Fruit fly (Drosophila melanogaster) whole organism, larva: ENCODE measurements around the gene CecC.

ENCODE experiments used
- noc ChIP-seq: fragments of 200-800 bp; sonication (Bioruptor generic); optimal IDR thresholded peaks from 3 replicates; lab custom pipeline; 2019; ENCODE audit warnings: missing biosample characterization, mild to moderate bottlenecking, missing genetic modification characterization, moderate library complexity

Gene CecC

DNA sequence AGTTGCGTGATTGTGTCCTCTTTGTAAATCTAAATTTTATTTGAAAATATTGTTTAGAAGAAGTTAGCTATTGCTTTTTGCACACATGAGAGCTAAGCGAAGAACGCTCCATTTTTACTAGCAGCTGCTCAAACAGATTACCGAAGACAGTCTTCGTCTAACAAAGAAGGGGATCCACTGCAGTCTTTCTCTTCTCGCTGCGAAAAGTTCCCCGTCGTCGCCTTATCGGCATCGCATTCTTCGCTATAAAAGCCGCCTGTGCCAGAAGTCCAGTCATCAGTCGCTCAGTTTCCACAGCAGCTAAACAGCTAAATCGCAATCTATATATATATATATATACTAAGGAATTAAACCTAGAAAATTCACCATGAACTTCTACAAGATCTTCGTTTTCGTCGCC, at the start of gene CecC:
Gene CecC, plus strand, starts transcription at position 275 of the 400 bp plus-strand sequence.
- no peak for TF ChIP-seq noc (tag; lab: Kevin White, UChicago)

dm6 chr3R:30170671-30171667, 45.3 kb upstream of the CecC start, which contains the start of gene Rsod:
Gene Rsod, minus strand, starts transcription at chr3R:30171207.
- no peak for TF ChIP-seq noc (tag; lab: Kevin White, UChicago)

- TF ChIP-seq noc (tag; lab: Kevin White, UChicago) = no peak
Measured at dm6 chr3R:30174160-30175002, 41.9 kb upstream of the CecC start, which contains the start of gene Mlc2. Gene Mlc2, minus strand, starts transcription at chr3R:30174551.

DNA sequence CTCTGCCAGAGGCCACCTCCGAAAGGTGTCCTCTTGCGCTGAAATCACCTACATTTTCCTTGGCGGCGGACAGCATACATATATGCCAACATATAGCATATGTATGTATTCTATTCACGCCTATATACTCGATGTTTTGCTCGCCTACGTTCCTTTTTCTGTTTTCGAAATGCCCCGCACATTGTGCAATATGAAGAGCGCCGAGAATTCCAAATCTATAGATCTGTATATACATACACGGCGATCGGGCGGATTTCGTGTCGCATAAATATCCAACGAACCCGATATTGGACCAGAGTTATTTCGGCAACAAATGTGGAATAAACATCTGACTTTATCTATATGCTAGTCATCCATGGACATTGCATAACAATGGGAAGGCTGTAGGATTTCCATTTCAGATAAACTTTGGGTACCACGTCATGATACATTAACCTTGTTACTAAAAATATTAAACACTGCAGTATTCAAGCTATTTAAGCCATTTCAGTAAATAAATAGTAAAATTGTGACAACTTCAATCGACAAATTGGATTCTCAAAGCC, 41.2 kb upstream of the CecC start:
- TF ChIP-seq noc (tag; lab: Kevin White, UChicago) = no peak

DNA sequence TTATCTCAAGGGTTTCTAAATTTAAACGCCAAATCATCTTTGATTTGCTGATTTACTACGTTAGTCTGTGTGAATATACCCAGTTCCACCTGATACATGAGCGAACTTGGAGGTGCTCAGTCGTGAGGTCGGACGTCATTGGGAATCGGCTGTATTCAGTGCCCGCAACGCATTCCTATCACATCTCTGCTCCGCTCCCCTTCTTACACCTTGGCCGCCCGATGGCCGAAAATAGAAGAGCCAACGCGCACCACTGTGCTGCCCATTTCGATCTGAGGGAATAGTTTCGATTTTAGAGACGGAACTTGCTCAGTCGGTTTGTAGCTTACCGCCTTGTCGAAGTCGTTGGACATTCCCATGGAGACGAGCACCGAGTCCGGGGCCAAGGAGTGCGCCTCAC, 40.0 kb upstream of the CecC start:
- no peak for TF ChIP-seq noc (tag; lab: Kevin White, UChicago)

dm6 chr3R:30177494-30177893, 38.8 kb upstream of the CecC start, which contains the start of the genes CG1983 and CG15530:
Gene CG1983, minus strand, starts transcription at chr3R:30177700.
Gene CG15530, plus strand, starts transcription at chr3R:30177877.
- no peak for TF ChIP-seq noc (tag; lab: Kevin White, UChicago)

dm6 chr3R:30179934-30180333, 36.4 kb upstream of the CecC start, which contains the start of gene Bet5:
Gene Bet5, plus strand, starts transcription at chr3R:30180232.
- TF ChIP-seq noc (tag; lab: Kevin White, UChicago) = no peak

DNA sequence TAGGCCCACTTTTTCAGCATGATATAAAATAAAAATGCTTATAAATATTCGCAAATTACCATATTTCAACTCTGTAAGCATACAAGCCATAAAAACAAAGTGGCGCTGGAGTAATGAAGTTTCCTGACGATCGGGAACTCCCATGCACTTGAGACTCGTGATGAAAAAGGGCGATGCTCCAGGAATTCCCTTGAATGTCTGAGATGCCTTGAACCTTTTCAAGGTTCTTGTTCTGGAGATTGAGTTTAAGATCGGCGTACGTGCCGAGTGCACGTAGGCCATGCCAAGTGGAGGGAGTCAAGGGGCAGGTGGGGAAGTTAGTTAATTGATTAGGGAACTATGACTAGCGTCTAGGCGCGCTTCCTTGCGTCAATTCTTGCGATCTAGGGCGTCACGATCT, 32.4 kb upstream of the CecC start:
- no peak for TF ChIP-seq noc (tag; lab: Kevin White, UChicago)

dm6 chr3R:30189398-30189797, 26.9 kb upstream of the CecC start:
- no peak for TF ChIP-seq noc (tag; lab: Kevin White, UChicago)

DNA sequence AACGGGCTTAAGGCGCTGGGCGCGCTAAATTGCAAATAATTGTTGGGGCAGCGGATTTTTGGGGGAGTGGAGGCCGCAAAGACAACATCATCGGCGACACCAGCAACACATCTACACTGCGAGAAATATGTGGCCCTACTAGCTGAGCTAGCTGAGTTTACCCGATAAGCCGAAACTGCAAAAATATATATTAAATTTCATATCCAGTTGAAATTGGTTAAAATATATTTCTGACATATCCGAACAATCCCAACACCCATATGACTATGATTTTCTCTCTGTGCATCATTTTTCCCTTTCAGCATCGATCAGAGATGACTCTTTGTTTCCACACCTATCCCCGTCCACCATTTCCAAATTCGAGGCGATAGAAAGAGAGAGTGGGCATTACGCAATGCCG, 26.4 kb upstream of the CecC start:
- TF ChIP-seq noc (tag; lab: Kevin White, UChicago) = peak; percentile 46

DNA sequence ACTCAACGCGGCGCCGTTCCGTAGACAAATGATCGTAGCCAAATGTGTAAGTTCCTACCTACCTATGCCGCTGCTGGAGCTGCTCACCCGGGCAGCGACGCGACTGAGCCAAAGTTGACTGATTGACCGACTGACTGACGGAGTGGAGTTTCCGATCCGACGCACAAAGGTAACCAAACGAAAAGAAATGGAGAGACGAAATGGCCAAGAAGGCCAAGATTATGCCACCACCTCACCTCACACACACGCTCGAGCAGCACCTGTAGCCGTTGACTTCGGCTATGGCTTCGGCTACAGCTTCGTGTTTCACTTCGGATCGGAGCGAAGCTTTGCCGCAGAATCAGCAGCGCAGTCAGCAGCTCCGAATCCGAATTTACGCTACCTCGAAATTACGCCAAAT, 25.2 kb upstream of the CecC start, which contains the start of gene CG9747:
Gene CG9747, minus strand, starts transcription at position 206 of the 400 bp plus-strand sequence.
- no peak for TF ChIP-seq noc (tag; lab: Kevin White, UChicago)

- no peak for TF ChIP-seq noc (tag; lab: Kevin White, UChicago)
Measured at dm6 chr3R:30191462-30191874, 24.8 kb upstream of the CecC start.

dm6 chr3R:30193826-30194225, 22.5 kb upstream of the CecC start:
- TF ChIP-seq noc (tag; lab: Kevin White, UChicago) = no peak

- TF ChIP-seq noc (tag; lab: Kevin White, UChicago) = peak; percentile 72
Measured at dm6 chr3R:30195606-30196049, 20.7 kb upstream of the CecC start.

dm6 chr3R:30196128-30196527, 20.2 kb upstream of the CecC start, which contains the start of gene CG15531:
Gene CG15531, minus strand, starts transcription at chr3R:30196228.
- TF ChIP-seq noc (tag; lab: Kevin White, UChicago) = no peak
